Fruit fly (Drosophila melanogaster) whole organism, embryonic: Measurements from ENCODE around the gene CG43131.

Experiments used
- Asciz ChIP-seq: fragments of 200-800 bp; sonication (Bioruptor generic); optimal IDR thresholded peaks from 2 replicates; lab custom pipeline; 2017; ENCODE audit warnings: missing biosample characterization, mild to moderate bottlenecking, missing genetic modification characterization, missing genetic modification reagents
- Awh ChIP-seq: fragments of 200-800 bp; sonication (Bioruptor generic); IDR thresholded peaks from 2 replicates; pipeline ENCODE4, ENCODE4 v1.3.6; 2022; ENCODE audit warnings: missing biosample characterization, missing genetic modification characterization
- CG10321 ChIP-seq: fragments of 200-800 bp; sonication (Bioruptor generic); IDR thresholded peaks from 2 replicates; pipeline ENCODE4 v1.3.6; 2022; ENCODE audit warnings: missing biosample characterization, missing genetic modification characterization
- CG11696 ChIP-seq: fragments of 200-800 bp; sonication (Bioruptor generic); IDR thresholded peaks from 2 replicates; pipeline ENCODE4 v1.3.6; 2022; ENCODE audit warnings: missing biosample characterization, missing genetic modification characterization
- CG12299 ChIP-seq: fragments of 200-800 bp; sonication (Bioruptor generic); optimal IDR thresholded peaks from 2 replicates; lab custom pipeline; 2018; ENCODE audit warnings: missing biosample characterization, mild to moderate bottlenecking, missing genetic modification characterization
- CG14014 ChIP-seq: fragments of 200-800 bp; sonication (Bioruptor generic); IDR thresholded peaks from 2 replicates; pipeline ENCODE4 v1.3.6; 2022; ENCODE audit warnings: missing biosample characterization, missing genetic modification characterization
- CG14441 ChIP-seq: fragments of 200-800 bp; sonication (Bioruptor generic); IDR thresholded peaks from 2 replicates; pipeline ENCODE4 v1.3.6; 2022; ENCODE audit warnings: missing biosample characterization, missing genetic modification characterization
- CG17802 ChIP-seq: fragments of 200-800 bp; sonication (Bioruptor generic); optimal IDR thresholded peaks from 2 replicates; lab custom pipeline; 2018; ENCODE audit warnings: missing biosample characterization, mild to moderate bottlenecking, missing genetic modification characterization, moderate library complexity
- CG1792 ChIP-seq: fragments of 200-800 bp; sonication (Bioruptor generic); optimal IDR thresholded peaks from 2 replicates; lab custom pipeline; 2016; ENCODE audit warnings: missing biosample characterization, missing genetic modification characterization
- CG2116 ChIP-seq: fragments of 200-800 bp; sonication (Bioruptor generic); optimal IDR thresholded peaks from 3 replicates; lab custom pipeline; 2018; ENCODE audit warnings: missing biosample characterization, mild to moderate bottlenecking, missing genetic modification characterization
- CG32532 ChIP-seq: fragments of 200-800 bp; sonication (Bioruptor generic); IDR thresholded peaks from 2 replicates; pipeline ENCODE4 v1.3.6; 2022; ENCODE audit warnings: missing biosample characterization, missing genetic modification characterization
- CG33557 ChIP-seq: fragments of 200-800 bp; sonication (Bioruptor generic); optimal IDR thresholded peaks from 2 replicates; lab custom pipeline; 2019; ENCODE audit warnings: missing biosample characterization, mild to moderate bottlenecking, missing genetic modification characterization, moderate library complexity
- CG3726 ChIP-seq: fragments of 200-800 bp; sonication (Bioruptor generic); IDR thresholded peaks from 3 replicates; pipeline ENCODE4, ENCODE4 v1.3.6; 2022; ENCODE audit warnings: missing biosample characterization, missing genetic modification characterization
- CG4360 ChIP-seq: fragments of 200-800 bp; sonication (Bioruptor generic); IDR thresholded peaks from 2 replicates; pipeline ENCODE4 v1.3.6; 2022; ENCODE audit warnings: missing biosample characterization, missing genetic modification characterization
- Camta ChIP-seq: fragments of 200-800 bp; sonication (Bioruptor generic); optimal IDR thresholded peaks from 2 replicates; lab custom pipeline; 2016; ENCODE audit warnings: missing biosample characterization, missing genetic modification characterization
- CoRest ChIP-seq: fragments of 200-800 bp; sonication (Bioruptor generic); optimal IDR thresholded peaks from 3 replicates; lab custom pipeline; 2018; ENCODE audit warnings: missing biosample characterization, mild to moderate bottlenecking, missing genetic modification characterization, moderate library complexity
- Fer1 ChIP-seq: fragments of 200-800 bp; sonication (Bioruptor generic); optimal IDR thresholded peaks from 2 replicates; lab custom pipeline; 2017; ENCODE audit warnings: missing biosample characterization, mild to moderate bottlenecking, missing genetic modification characterization
- NK7.1 ChIP-seq: fragments of 200-800 bp; sonication (Bioruptor generic); optimal IDR thresholded peaks from 3 replicates; lab custom pipeline; 2016; ENCODE audit warnings: missing biosample characterization, missing genetic modification characterization
- Pdp1 ChIP-seq, 2 experiments: fragments of 200-800 bp; sonication (Bioruptor generic); optimal IDR thresholded peaks; 3 replicates each; lab custom pipeline; 2016; ENCODE audit warnings: missing biosample characterization in 2 of 2, missing genetic modification characterization in 2 of 2, mild to moderate bottlenecking in 1 of 2, moderate library complexity in 1 of 2
- Sin3A ChIP-seq: fragments of >200 bp; optimal IDR thresholded peaks from 2 replicates; lab custom pipeline; 2018
- Ssrp ChIP-seq: fragments of 200-800 bp; sonication (Bioruptor generic); optimal IDR thresholded peaks from 2 replicates; lab custom pipeline; 2018; ENCODE audit warnings: missing biosample characterization, mild to moderate bottlenecking, missing genetic modification characterization, moderate library complexity
- TFAM ChIP-seq: fragments of 200-800 bp; sonication (Bioruptor generic); optimal IDR thresholded peaks from 2 replicates; lab custom pipeline; 2017; ENCODE audit warnings: missing biosample characterization, missing genetic modification characterization, inconsistent platforms
- Usf ChIP-seq: fragments of 200-800 bp; sonication (Bioruptor generic); optimal IDR thresholded peaks from 2 replicates; lab custom pipeline; 2017; ENCODE audit warnings: missing genotype, missing biosample characterization, missing genetic modification characterization
- YL-1 ChIP-seq: fragments of 200-800 bp; sonication (Bioruptor generic); optimal IDR thresholded peaks from 3 replicates; lab custom pipeline; 2017; ENCODE audit warnings: missing biosample characterization, mild to moderate bottlenecking, missing genetic modification characterization
- ara ChIP-seq: fragments of 200-800 bp; sonication (Bioruptor generic); IDR thresholded peaks from 2 replicates; pipeline ENCODE4 v1.3.6; 2022; ENCODE audit warnings: missing biosample characterization, missing genetic modification characterization
- ase ChIP-seq: fragments of 200-800 bp; sonication (Bioruptor generic); IDR thresholded peaks from 3 replicates; pipeline ENCODE4 v1.3.6; 2022; ENCODE audit warnings: missing biosample characterization, missing genetic modification characterization
- chm ChIP-seq: fragments of 200-800 bp; sonication (Bioruptor generic); IDR thresholded peaks from 2 replicates; pipeline ENCODE4 v1.3.6; 2022; ENCODE audit warnings: missing biosample characterization, missing genetic modification characterization
- danr ChIP-seq: fragments of 200-800 bp; sonication (Bioruptor generic); IDR thresholded peaks from 2 replicates; pipeline ENCODE4 v1.3.6; 2022; ENCODE audit warnings: missing biosample characterization, missing genetic modification characterization
- grn ChIP-seq: fragments of 200-800 bp; sonication (Bioruptor generic); optimal IDR thresholded peaks from 3 replicates; lab custom pipeline; 2017; ENCODE audit warnings: missing biosample characterization, missing genetic modification characterization
- gsb ChIP-seq: fragments of 200-800 bp; sonication (Bioruptor generic); IDR thresholded peaks from 2 replicates; pipeline ENCODE4 v1.3.6; 2022; ENCODE audit warnings: missing biosample characterization, missing genetic modification characterization
- knrl ChIP-seq: fragments of 200-800 bp; sonication (Bioruptor generic); IDR thresholded peaks from 3 replicates; pipeline ENCODE4 v1.3.6; 2022; ENCODE audit warnings: missing biosample characterization, missing genetic modification characterization; ENCODE audit not compliant: partially characterized antibody
- lov ChIP-seq, 2 experiments: fragments of 200-800 bp in 1 of 2; fragments of >200 bp in 1 of 2; sonication (Bioruptor generic) in 1 of 2; IDR thresholded peaks in 1 of 2; optimal IDR thresholded peaks in 1 of 2; 2 replicates in 1 of 2; 3 replicates in 1 of 2; pipeline versions ENCODE4 v1.3.6 to Lab custom; 2017 to 2022; ENCODE audit warnings: missing biosample characterization in 1 of 2, missing genetic modification characterization in 1 of 2
- p53 ChIP-seq: fragments of 200-800 bp; sonication (Bioruptor generic); optimal IDR thresholded peaks from 2 replicates; lab custom pipeline; 2016; ENCODE audit warnings: missing biosample characterization, missing genetic modification characterization
- pan ChIP-seq, 4 experiments: fragments of >200 bp in 3 of 4; fragments of 200-800 bp in 1 of 4; sonication (Bioruptor generic) in 1 of 4; optimal IDR thresholded peaks in 3 of 4; IDR thresholded peaks in 1 of 4; 2 replicates each; pipeline versions ENCODE4 v1.3.6 to Lab custom; 2017 to 2022; ENCODE audit warnings: missing biosample characterization in 2 of 4, missing genetic modification characterization in 2 of 4, mixed read lengths in 1 of 4
- pb ChIP-seq: fragments of 200-800 bp; sonication (Bioruptor generic); optimal IDR thresholded peaks from 3 replicates; lab custom pipeline; 2016; ENCODE audit warnings: missing biosample characterization, missing genetic modification characterization
- pnt ChIP-seq: fragments of 200-800 bp; sonication (Bioruptor generic); optimal IDR thresholded peaks from 3 replicates; lab custom pipeline; 2016; ENCODE audit warnings: missing biosample characterization, missing genetic modification characterization
- sd ChIP-seq: fragments of 200-800 bp; sonication (Bioruptor generic); optimal IDR thresholded peaks from 3 replicates; lab custom pipeline; 2018; ENCODE audit warnings: missing biosample characterization, mild to moderate bottlenecking, missing genetic modification characterization, moderate library complexity
- slou ChIP-seq: fragments of 200-800 bp; sonication (Bioruptor generic); optimal IDR thresholded peaks from 3 replicates; lab custom pipeline; 2016; ENCODE audit warnings: missing biosample characterization, missing genetic modification characterization
- stwl ChIP-seq: fragments of 200-800 bp; sonication (Bioruptor generic); optimal IDR thresholded peaks from 3 replicates; lab custom pipeline; 2018; ENCODE audit warnings: missing biosample characterization, mild to moderate bottlenecking, missing genetic modification characterization, moderate library complexity
- toy ChIP-seq: fragments of 200-800 bp; sonication (Bioruptor generic); IDR thresholded peaks from 2 replicates; pipeline ENCODE4 v1.3.6; 2022; ENCODE audit warnings: missing biosample characterization, missing genetic modification characterization
- usp ChIP-seq: fragments of >200 bp; optimal IDR thresholded peaks from 2 replicates; lab custom pipeline; 2017; ENCODE audit warnings: missing biosample characterization, missing genetic modification characterization
- wdn ChIP-seq: fragments of 200-800 bp; sonication (Bioruptor generic); IDR thresholded peaks from 2 replicates; pipeline ENCODE4 v1.3.6; 2022; ENCODE audit warnings: missing biosample characterization, missing genetic modification characterization
- yki ChIP-seq: fragments of >200 bp; optimal IDR thresholded peaks from 3 replicates; lab custom pipeline; 2018
- z ChIP-seq: fragments of 200-800 bp; sonication (Bioruptor generic); IDR thresholded peaks from 3 replicates; pipeline ENCODE4 v1.3.6; 2022; ENCODE audit warnings: missing biosample characterization, missing genetic modification characterization
- zfh1 ChIP-seq: fragments of 200-800 bp; sonication (Bioruptor generic); IDR thresholded peaks from 3 replicates; pipeline ENCODE4 v1.3.6; 2022; ENCODE audit warnings: missing biosample characterization, missing genetic modification characterization

The CG43131 gene

dm6 chr3R:5126884-5127283, 17.9 kb upstream of the CG43131 start (continued):
- TF ChIP-seq CG3726: no peak
- peak; percentile 31 for TF ChIP-seq Fer1
- peak; percentile 54 for TF ChIP-seq sd (tag; lab: Kevin White, UChicago)
- TF ChIP-seq CG14014: peak; percentile 47
- no peak for TF ChIP-seq usp (GFP tag; lab: Kevin White, UChicago)
- TF ChIP-seq CG1792 (GFP tag; lab: Kevin White, UChicago): peak; percentile 19
- TF ChIP-seq CG11696 (GFP tag; lab: Robert Waterston, UW): no peak
- TF ChIP-seq CG14441 (GFP tag; lab: Robert Waterston, UW): no peak
- TF ChIP-seq z (GFP tag; lab: Robert Waterston, UW): no peak
- TF ChIP-seq NK7.1 (GFP tag; lab: Kevin White, UChicago): peak; percentile 2
- TF ChIP-seq CoRest (tag; lab: Kevin White, UChicago): peak; percentile 79
- TF ChIP-seq CG10321 (GFP tag; lab: Robert Waterston, UW): no peak
- no peak for TF ChIP-seq toy (GFP tag; lab: Robert Waterston, UW)
- peak; percentile 85 for TF ChIP-seq CG32532
- no peak for TF ChIP-seq Usf
- TF ChIP-seq CG2116 (GFP tag; lab: Kevin White, UChicago): no peak
- TF ChIP-seq stwl: peak; percentile 88
- TF ChIP-seq Awh (GFP tag; lab: Robert Waterston, UW): peak; percentile 60; the same call in 1 of the 2 replicates
- TF ChIP-seq ase: peak; percentile 39; the same call in 1 of the 3 replicates
- peak; percentile 67 for TF ChIP-seq zfh1 (GFP tag; lab: Robert Waterston, UW)
- TF ChIP-seq pnt (GFP tag; lab: Kevin White, UChicago): peak; percentile 81
- peak; percentile 63 for TF ChIP-seq wdn (GFP tag; lab: Robert Waterston, UW)
- no peak for TF ChIP-seq YL-1 (GFP tag; lab: Kevin White, UChicago)
- peak; percentile 71 to 74 for TF ChIP-seq Pdp1 (GFP tag; optimal IDR thresholded peaks at IDR 0.05; lab: Kevin White, UChicago)
- TF ChIP-seq slou: peak; percentile 31
- TF ChIP-seq knrl: peak; percentile 58; the same call in 2 of the 3 replicates
- TF ChIP-seq lov (optimal IDR thresholded peaks at IDR 0.05; lab: Kevin White, UChicago): no peak
- TF ChIP-seq lov (GFP tag; IDR thresholded peaks at IDR 0.05; lab: Robert Waterston, UW): no peak
- no peak for TF ChIP-seq CG4360 (GFP tag; lab: Robert Waterston, UW)
- TF ChIP-seq Ssrp (tag; lab: Kevin White, UChicago): peak; percentile 55
- peak; percentile 49 for TF ChIP-seq yki (lab: Kevin White, UChicago)
- TF ChIP-seq TFAM (GFP tag; lab: Kevin White, UChicago): no peak
- no peak for TF ChIP-seq pan (optimal IDR thresholded peaks at IDR 0.05; lab: Kevin White, UChicago)
- TF ChIP-seq pan (GFP tag; optimal IDR thresholded peaks at IDR 0.05 in 1 of 2, IDR thresholded peaks at IDR 0.05 in 1 of 2): peak in 1 of 2 experiments; percentile 42
- no peak for TF ChIP-seq Asciz (GFP tag; lab: Kevin White, UChicago)
- TF ChIP-seq p53 (GFP tag; lab: Kevin White, UChicago): peak; percentile 67
- TF ChIP-seq Sin3A (lab: Kevin White, UChicago): no peak
- TF ChIP-seq Camta: peak; percentile 46
- peak; percentile 3 for TF ChIP-seq grn
- peak; percentile 51 for TF ChIP-seq pb (GFP tag; lab: Kevin White, UChicago)
- TF ChIP-seq CG17802 (tag; lab: Kevin White, UChicago): peak; percentile 41
- TF ChIP-seq CG12299: no peak
- TF ChIP-seq CG33557: no peak
- TF ChIP-seq ara (GFP tag; lab: Robert Waterston, UW): no peak
- TF ChIP-seq danr (GFP tag; lab: Robert Waterston, UW): 0 out of 2 replicates have a peak, but pooled peaks have one; percentile 22
- no peak for TF ChIP-seq chm
- no peak for TF ChIP-seq gsb (GFP tag; lab: Robert Waterston, UW)
